Worm (Caenorhabditis elegans): ENCODE measurements around the gene M199.134.

DNA sequence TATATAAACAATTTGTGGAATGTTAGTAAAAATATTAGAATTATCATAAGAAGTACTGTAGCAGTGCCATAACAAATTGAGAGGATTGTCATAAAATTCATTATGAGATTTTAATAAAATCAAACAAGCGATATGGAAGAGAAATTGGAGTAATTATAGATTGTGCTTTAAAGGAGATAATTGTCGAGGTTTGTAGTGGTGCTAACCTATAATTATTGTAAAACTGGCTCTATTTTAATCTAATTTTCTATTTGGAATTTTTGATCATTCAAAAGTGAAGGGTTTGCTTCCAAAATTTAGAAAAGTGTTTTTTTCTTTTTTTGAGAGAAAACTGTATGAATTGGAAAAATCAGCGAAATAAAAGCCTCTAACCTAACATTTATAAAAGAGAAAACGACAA is 27.8 kb upstream of the M199.134 start, which contains the start of gene srg-51:
- TF ChIP-seq ama-1 (optimal IDR thresholded peaks at IDR 0.05) (no peak), nhr-11 (tag; optimal IDR thresholded peaks at IDR 0.05) (no peak), aly-2 (tag; optimal IDR thresholded peaks at IDR 0.05) (no peak), pha-4 (tag; optimal IDR thresholded peaks at IDR 0.05) (no peak), snpc-4 (tag; optimal IDR thresholded peaks at IDR 0.05) (no peak), ztf-11 (tag; optimal IDR thresholded peaks at IDR 0.05) (no peak)
